Worm (Caenorhabditis elegans) whole organism, L4/young adult: Measurements from ENCODE around the gene F01D5.6.

ENCODE experiments used
- W03F9.2 ChIP-seq: fragments of 150-350 bp; optimal IDR thresholded peaks from 2 replicates; lab custom pipeline; 2014; ENCODE audit warnings: missing biosample characterization, missing genetic modification characterization
- dao-5 ChIP-seq: sonication (generic microtip); optimal IDR thresholded peaks from 2 replicates; lab custom pipeline; 2016; ENCODE audit warnings: missing genotype, missing genetic modification characterization, moderate library complexity, missing compliant biosample characterization
- him-1 ChIP-seq: sonication (generic microtip); optimal IDR thresholded peaks from 2 replicates; lab custom pipeline; 2016; ENCODE audit warnings: missing genotype, missing genetic modification reagents, missing genetic modification characterization, missing compliant biosample characterization

ce11 chrII:14016865-14017264 is 10.6 kb downstream of the F01D5.6 start, which contains the start of gene cyp-37A1:
- TF ChIP-seq him-1 (tag; lab: Kevin White, UChicago) = no peak
- no peak for TF ChIP-seq W03F9.2 (tag; lab: Kevin White, UChicago)
- no peak for TF ChIP-seq dao-5 (tag; lab: Kevin White, UChicago)
